Worm (Caenorhabditis elegans) whole organism, late embryonic: ENCODE data around the gene cyn-1.

Source experiments
- ama-1 ChIP-seq: fragments of 150-350 bp; optimal IDR thresholded peaks from 2 replicates; lab custom pipeline; 2014
- ceh-19 ChIP-seq: fragments of 200-800 bp; sonication (Bioruptor generic); optimal IDR thresholded peaks from 2 replicates; lab custom pipeline; 2018; ENCODE audit warnings: mild to moderate bottlenecking, missing genetic modification characterization, missing compliant biosample characterization
- ceh-22 ChIP-seq: sonication (generic microtip); optimal IDR thresholded peaks from 2 replicates; lab custom pipeline; 2017; ENCODE audit warnings: missing biosample characterization, missing genetic modification characterization
- ceh-45 ChIP-seq: fragments of 200-800 bp; sonication (Bioruptor generic); IDR thresholded peaks from 2 replicates; pipeline ENCODE4 v1.3.6; 2022; ENCODE audit warnings: missing genetic modification reagents, missing genetic modification characterization, missing compliant biosample characterization
- elt-2 ChIP-seq: sonication (generic microtip); optimal IDR thresholded peaks from 2 replicates; lab custom pipeline; 2016; ENCODE audit warnings: missing genetic modification reagents, missing genetic modification characterization, missing compliant biosample characterization
- fkh-10 ChIP-seq: fragments of 150-350 bp; optimal IDR thresholded peaks from 2 replicates; lab custom pipeline; 2014; ENCODE audit warnings: missing biosample characterization, missing genetic modification reagents, missing genetic modification characterization
- gmeb-2 ChIP-seq: sonication (generic microtip); optimal IDR thresholded peaks from 2 replicates; lab custom pipeline; 2016; ENCODE audit warnings: missing genetic modification characterization, inconsistent platforms, missing compliant biosample characterization
- lim-6 ChIP-seq: sonication (generic microtip); optimal IDR thresholded peaks from 2 replicates; lab custom pipeline; 2016; ENCODE audit warnings: missing genetic modification characterization, missing compliant biosample characterization
- nhr-11 ChIP-seq: fragments of 150-350 bp; optimal IDR thresholded peaks from 2 replicates; lab custom pipeline; 2014; ENCODE audit warnings: missing biosample characterization, missing genetic modification characterization
- pros-1 ChIP-seq: fragments of 150-350 bp; optimal IDR thresholded peaks from 2 replicates; lab custom pipeline; 2014; ENCODE audit warnings: missing biosample characterization, missing genetic modification reagents, missing genetic modification characterization
- sox-2 ChIP-seq: fragments of 200-800 bp; sonication (Bioruptor generic); IDR thresholded peaks from 2 replicates; pipeline ENCODE4 v1.3.6; 2022; ENCODE audit warnings: missing genetic modification reagents, missing genetic modification characterization, missing compliant biosample characterization
- sox-4 ChIP-seq: sonication (generic microtip); optimal IDR thresholded peaks from 2 replicates; lab custom pipeline; 2017; ENCODE audit warnings: mild to moderate bottlenecking, missing genetic modification characterization, inconsistent platforms, missing compliant biosample characterization
- zip-5 ChIP-seq: sonication (generic microtip); optimal IDR thresholded peaks from 2 replicates; lab custom pipeline; 2016; ENCODE audit warnings: missing genetic modification characterization, missing compliant biosample characterization

DNA sequence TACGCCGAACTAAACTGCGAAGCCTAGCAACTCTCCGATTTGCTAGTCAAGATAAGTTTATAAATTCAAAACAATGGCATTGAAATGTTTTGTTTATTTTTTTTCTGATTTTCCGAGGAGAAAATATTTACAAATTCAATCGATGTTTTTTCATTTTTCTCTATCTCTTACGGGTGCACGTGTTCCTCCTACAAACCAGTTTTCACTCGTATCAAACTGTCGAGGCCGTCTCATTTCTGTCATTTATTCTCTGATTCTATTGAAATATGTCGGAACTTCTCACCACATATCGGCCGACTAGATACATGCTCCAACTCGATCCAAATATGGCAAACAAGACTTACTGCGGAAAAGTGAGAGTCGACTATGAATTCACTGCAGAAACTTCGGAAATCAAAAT, 24.4 kb upstream of the cyn-1 start, which contains the start of gene F47B8.8:
- no peak for TF ChIP-seq elt-2
- no peak for TF ChIP-seq lim-6 (tag; lab: Kevin White, UChicago)
- no peak for TF ChIP-seq fkh-10 (GFP tag; lab: Kevin White, UChicago)
- TF ChIP-seq nhr-11, result no peak
- TF ChIP-seq sox-2 (GFP tag; lab: Robert Waterston, UW), result no peak
- TF ChIP-seq zip-5 (tag; lab: Kevin White, UChicago), result no peak
- no peak for TF ChIP-seq ceh-45
- no peak for TF ChIP-seq ceh-19 (GFP tag; lab: Kevin White, UChicago)
- TF ChIP-seq ama-1, result no peak
- TF ChIP-seq sox-4 (tag; lab: Kevin White, UChicago), result no peak
- TF ChIP-seq gmeb-2 (tag; lab: Kevin White, UChicago), result no peak
- TF ChIP-seq ceh-22, result no peak
- TF ChIP-seq pros-1 (tag; lab: Kevin White, UChicago), result no peak
